Worm (Caenorhabditis elegans): Measurements from ENCODE around the gene srlf-7.

Gene srlf-7

ce11 chrIV:7234623-7235022 lies 45.5 kb downstream of the srlf-7 start:
- TF ChIP-seq cey-2 (tag; optimal IDR thresholded peaks at IDR 0.05; ENCODE audit: borderline replicate concordance, insufficient read depth) = no peak
- no peak for TF ChIP-seq skn-1 (tag; optimal IDR thresholded peaks at IDR 0.05)
- TF ChIP-seq aha-1 (tag) = peak; percentile 42
- TF ChIP-seq ceh-28 (tag; optimal IDR thresholded peaks at IDR 0.05) = no peak

ce11 chrIV:7235382-7235917 lies 46.4 kb downstream of the srlf-7 start:
- TF ChIP-seq daf-16 (GFP tag; optimal IDR thresholded peaks at IDR 0.05) (peak in 1 of 2 experiments; percentile 43), daf-16 (tag; optimal IDR thresholded peaks at IDR 0.05) (peak; percentile 18), pqm-1 (tag; optimal IDR thresholded peaks at IDR 0.05) (peak; percentile 96), hmg-1.1 (GFP tag; IDR thresholded peaks at IDR 0.05) (peak; percentile 80), hlh-30 (tag; optimal IDR thresholded peaks at IDR 0.05; ENCODE audit: insufficient read depth) (peak; percentile 16), nhr-11 (tag; optimal IDR thresholded peaks at IDR 0.05) (peak; percentile 57), T26A8.4 (GFP tag; IDR thresholded peaks at IDR 0.05) (0 out of 2 replicates have a peak, but pooled peaks have one; percentile 41), unc-62 (GFP tag; optimal IDR thresholded peaks at IDR 0.05 in 1 of 2) (peak in 1 of 2 experiments; percentile 63), unc-62 (tag; optimal IDR thresholded peaks at IDR 0.05) (no peak), rbr-2 (tag; optimal IDR thresholded peaks at IDR 0.05) (peak; percentile 64), F37D6.2 (tag; optimal IDR thresholded peaks at IDR 0.05) (peak; percentile 4), dve-1 (tag; optimal IDR thresholded peaks at IDR 0.05; ENCODE audit: insufficient read depth) (peak; percentile 78), skn-1 (tag; optimal IDR thresholded peaks at IDR 0.05) (no peak), mxl-2 (GFP tag; conservative IDR thresholded peaks at IDR 0.05) (no peak), dmd-6 (GFP tag; IDR thresholded peaks at IDR 0.05) (peak; percentile 69; the same call in 1 of the 2 replicates), ceh-32 (tag; optimal IDR thresholded peaks at IDR 0.05; ENCODE audit: poor library complexity) (no peak), daf-12 (tag; optimal IDR thresholded peaks at IDR 0.05) (no peak), lim-7 (GFP tag; IDR thresholded peaks at IDR 0.05) (0 out of 2 replicates have a peak, but pooled peaks have one; percentile 27), mdl-1 (tag; optimal IDR thresholded peaks at IDR 0.05) (peak in 1 of 2 experiments; percentile 19), spr-1 (tag; optimal IDR thresholded peaks at IDR 0.05) (no peak), egl-43 (GFP tag; IDR thresholded peaks at IDR 0.05) (peak; percentile 75), nhr-28 (tag; optimal IDR thresholded peaks at IDR 0.05) (peak; percentile 89), madf-9 (GFP tag; conservative IDR thresholded peaks at IDR 0.05) (0 out of 2 replicates have a peak, but pooled peaks have one; percentile 22), F26F4.8 (GFP tag; conservative IDR thresholded peaks at IDR 0.05) (no peak), nhr-48 (tag; optimal IDR thresholded peaks at IDR 0.05) (no peak), hlh-11 (tag; optimal IDR thresholded peaks at IDR 0.05) (peak; percentile 77), fkh-10 (GFP tag; optimal IDR thresholded peaks at IDR 0.05) (peak; percentile 56), nhr-42 (GFP tag; IDR thresholded peaks at IDR 0.05) (0 out of 2 replicates have a peak, but pooled peaks have one; percentile 43), php-3 (GFP tag; IDR thresholded peaks at IDR 0.05) (peak; percentile 62; the same call in 1 of the 2 replicates), zip-2 (tag; optimal IDR thresholded peaks at IDR 0.05) (no peak), mxl-3 (GFP tag; optimal IDR thresholded peaks at IDR 0.05) (no peak), lin-1 (GFP tag; IDR thresholded peaks at IDR 0.05) (peak; percentile 46; the same call in 1 of the 2 replicates), nhr-237 (tag; optimal IDR thresholded peaks at IDR 0.05) (no peak), lsy-2 (tag; optimal IDR thresholded peaks at IDR 0.05) (peak; percentile 9 to 56), mes-2 (tag; optimal IDR thresholded peaks at IDR 0.05; ENCODE audit: poor library complexity, severe bottlenecking) (peak; percentile 38), egl-27 (tag; optimal IDR thresholded peaks at IDR 0.05) (no peak), aha-1 (tag) (peak; percentile 28), mep-1 (tag; optimal IDR thresholded peaks at IDR 0.05) (peak; percentile 71)
